Fruit fly (Drosophila melanogaster): Measurements from ENCODE around the gene CG4896.

The CG4896 gene

DNA sequence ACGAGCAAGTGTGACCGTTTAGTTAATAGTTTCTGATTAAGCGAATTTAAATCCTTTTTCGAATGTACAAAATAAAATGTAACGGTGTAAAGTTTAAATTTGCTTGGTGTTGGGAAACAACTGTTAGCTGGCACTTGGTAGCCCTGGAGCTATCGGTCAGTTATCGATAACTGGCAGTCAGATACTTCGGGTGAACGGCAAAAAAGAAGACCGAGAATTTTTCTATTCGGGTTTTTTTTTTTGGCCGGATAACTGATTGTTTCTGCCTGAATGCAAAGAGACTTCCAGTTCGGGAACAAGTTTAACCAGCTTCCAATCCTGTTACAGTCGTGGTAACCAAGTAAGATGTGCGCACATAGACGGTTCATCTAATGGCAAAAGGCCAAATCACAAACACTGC is at the start of gene CG4896:
CG4896 (plus strand) TSS at position 169 of the 400 bp plus-strand sequence.
- TF ChIP-seq CG17801 (GFP tag; optimal IDR thresholded peaks at IDR 0.05; ENCODE audit: partially characterized antibody) = peak; percentile 2

DNA sequence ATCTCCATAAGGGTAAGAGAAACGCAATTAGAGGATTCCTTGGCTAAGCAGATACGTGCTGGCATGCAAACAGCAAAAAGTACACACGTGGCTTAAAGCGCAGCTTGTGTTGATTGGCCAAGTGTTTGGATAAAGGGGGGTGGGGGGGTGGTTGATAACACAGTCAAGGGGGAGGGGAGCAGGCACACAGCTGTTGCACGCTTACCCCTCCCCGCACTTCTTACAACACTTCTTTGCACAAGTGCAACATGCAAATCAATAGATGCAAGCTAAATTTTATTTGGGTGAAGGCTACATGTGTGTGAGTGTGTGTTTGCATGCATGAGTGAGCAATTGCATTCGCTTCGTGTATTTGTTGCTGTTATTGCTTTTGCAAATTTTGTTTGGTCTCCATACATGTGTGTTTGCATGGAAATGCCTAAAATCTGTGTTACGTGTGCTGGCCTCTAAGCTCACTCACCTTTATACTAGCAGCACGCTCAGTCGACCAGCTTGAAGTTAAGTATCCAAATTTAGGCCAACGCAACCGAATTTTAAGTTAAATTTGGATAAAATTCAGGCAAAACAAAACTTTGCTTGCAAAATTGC is 49.1 kb upstream of the CG4896 start:
- no peak for TF ChIP-seq CG17801 (GFP tag; optimal IDR thresholded peaks at IDR 0.05; ENCODE audit: partially characterized antibody)

DNA sequence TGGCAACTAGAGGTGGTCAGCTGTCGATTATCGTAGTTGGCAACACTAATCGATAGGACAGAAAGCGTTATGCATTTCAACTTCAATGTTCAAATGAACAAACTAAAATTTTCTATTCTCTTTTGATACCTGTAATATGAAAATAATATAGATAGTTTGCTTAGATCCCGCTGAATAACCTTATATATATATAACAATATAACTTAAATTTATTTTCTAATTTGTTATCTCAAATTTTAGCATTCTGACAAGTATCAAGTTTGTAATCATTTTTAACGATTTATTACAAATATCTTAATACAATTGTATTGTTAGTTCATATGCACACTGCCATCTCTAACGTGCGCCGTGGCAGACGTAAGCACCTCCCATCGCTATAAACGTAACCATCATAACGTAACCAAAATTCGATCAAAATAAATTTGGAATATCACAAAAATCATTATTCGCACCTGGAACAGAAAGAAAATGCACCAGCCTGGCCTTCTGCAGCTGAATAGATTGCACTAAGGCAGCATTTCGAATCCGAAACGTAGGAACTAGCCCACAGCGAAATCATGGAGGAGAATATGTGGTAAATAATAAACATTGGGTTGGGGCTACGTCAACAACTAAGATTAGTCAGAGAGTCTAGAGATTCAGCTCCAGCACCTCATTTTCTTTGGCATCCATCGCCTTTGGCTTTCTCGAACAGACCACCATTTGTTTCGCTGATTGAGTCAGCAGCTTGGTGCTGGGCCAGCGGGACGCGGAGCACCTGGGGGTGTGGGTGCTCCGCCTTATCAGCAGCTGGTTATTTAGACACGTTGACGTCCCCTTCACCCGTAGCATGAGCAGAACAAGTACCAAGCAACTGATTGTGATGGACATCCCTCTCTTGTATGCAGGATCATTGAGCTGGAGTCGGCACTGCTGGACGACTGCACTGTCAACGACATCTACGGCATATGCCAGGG is 48.3 kb upstream of the CG4896 start, which contains the start of the genes Pino and TBC1D23:
Pino (minus strand) TSS at position 22 of the 956 bp plus-strand sequence.
TBC1D23 (plus strand) TSS at position 385 of the 956 bp plus-strand sequence.
- TF ChIP-seq CG17801 (GFP tag; optimal IDR thresholded peaks at IDR 0.05; ENCODE audit: partially characterized antibody) = peak; percentile 67

DNA sequence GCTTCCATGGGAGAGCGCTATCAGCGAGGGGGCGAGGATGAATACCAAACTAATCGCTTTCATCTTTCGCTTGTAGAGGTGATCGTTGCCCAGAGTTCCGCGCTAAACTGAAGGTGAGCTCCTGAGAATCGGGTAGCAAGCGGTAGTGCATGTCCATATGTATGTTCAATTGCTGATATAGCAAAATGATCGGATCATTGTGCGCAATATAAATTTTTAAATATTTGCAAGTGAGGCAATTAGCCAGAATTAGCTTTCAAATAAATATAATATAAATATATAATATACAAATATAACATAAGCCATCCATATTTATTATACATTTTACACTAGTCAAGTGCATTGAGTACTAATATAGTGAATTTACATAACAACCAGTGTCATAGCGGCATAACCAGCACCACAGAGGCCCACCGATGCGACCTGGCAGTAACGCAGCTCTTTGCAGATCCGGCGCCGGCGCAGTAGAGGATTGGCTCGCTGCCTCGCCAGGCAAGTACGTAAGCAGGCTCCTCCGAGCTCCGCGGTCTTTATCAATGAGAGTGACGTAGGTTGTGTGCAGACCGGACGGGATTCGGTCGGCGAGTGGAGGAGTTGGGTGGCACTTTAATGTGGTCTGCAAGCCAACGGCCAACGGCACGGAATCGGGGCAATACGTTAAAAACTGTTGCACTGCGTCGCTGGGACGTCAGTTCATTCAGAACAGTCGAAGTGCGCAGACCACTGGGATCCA is 43.3 kb upstream of the CG4896 start, which contains the start of the genes Iris and CG4577:
Iris (minus strand) TSS at position 88 of the 733 bp plus-strand sequence.
CG4577 (plus strand) TSS at position 683 of the 733 bp plus-strand sequence.
- TF ChIP-seq CG17801 (GFP tag; optimal IDR thresholded peaks at IDR 0.05; ENCODE audit: partially characterized antibody) = no peak

DNA sequence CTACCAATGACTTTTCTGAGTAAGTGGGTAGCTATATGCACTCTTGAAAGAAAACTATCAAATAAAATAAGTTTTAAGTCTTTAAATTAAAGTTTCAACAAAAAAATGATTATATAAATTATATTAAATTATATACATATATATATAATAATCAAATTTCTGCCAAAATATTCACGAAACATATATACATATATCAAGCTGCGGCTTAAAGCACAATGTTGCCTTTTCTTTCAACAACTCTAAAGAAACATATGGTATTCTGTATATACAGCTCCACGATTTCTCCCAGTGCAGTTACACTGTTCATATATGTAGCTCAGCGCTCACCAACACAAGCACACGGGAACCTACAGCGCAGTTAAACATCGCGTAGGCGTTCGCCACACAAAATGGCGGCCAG is 42.0 kb upstream of the CG4896 start:
- no peak for TF ChIP-seq CG17801 (GFP tag; optimal IDR thresholded peaks at IDR 0.05; ENCODE audit: partially characterized antibody)

DNA sequence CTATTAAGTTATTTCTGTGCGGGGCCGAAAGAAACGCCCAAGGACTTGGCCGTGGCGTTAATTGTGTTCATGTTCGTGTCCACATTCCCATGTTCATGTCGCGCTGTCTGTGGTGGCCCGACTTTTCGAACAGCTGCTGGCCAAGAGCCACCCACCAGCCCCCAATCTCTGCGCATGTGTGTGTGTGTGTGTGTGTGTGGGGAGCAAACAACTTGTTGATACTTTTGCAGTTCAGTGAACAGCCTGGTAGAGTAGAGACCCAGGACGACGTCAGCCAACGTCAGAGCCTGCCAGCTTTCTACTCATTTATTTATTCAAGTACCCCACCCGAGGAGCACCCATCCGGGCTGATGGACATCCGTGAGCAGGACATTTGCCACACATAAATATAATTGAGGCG is 40.5 kb upstream of the CG4896 start:
- TF ChIP-seq CG17801 (GFP tag; optimal IDR thresholded peaks at IDR 0.05; ENCODE audit: partially characterized antibody) = no peak

DNA sequence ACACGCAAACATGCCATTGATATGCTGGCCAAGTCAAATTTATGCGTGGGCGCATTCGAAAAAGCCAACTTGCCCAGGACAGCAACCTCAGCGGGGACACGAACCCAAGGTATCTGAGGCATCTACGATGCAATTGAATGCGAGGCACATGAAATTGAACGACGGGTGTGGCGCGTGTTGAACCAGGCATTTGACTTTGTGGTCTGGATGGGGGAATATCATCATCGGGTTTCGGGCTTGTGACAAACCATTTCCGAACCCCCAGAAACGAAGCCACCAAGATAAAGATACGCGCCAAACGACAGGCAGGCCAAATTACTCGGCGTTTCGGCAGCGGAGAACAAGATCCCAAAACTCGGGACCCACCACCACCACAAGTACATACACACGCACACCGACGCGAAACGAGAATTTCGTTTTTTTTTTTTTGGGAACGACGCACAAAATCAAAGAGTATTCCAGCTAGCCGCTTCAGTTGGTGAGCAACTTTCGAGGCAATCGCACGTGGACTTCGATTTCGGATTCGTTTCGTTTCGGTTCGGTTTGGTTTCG is 34.7 kb upstream of the CG4896 start, which contains the start of gene MFS3:
MFS3 (plus strand) TSS at position 472 of the 552 bp plus-strand sequence.
- TF ChIP-seq CG17801 (GFP tag; optimal IDR thresholded peaks at IDR 0.05; ENCODE audit: partially characterized antibody) = no peak

DNA sequence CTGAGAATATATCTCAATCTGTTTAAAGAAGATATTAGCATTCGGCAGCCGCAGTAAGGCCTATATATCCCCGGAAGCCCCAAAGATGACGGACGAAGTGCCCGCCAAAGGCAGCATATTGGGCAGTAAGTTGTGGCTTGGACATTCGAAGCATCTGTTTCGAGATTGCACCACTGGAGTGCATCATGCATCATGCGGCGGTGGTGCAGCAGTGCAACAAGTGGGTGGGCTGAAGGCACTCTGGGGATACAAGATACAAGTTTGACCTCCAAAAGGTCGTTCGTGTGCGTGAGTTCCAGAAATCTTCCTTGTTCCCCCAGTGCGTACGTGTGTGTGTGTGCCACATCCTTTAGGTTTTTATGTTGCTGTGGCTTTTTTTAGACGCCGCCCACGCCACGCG is 34.2 kb upstream of the CG4896 start:
- no peak for TF ChIP-seq CG17801 (GFP tag; optimal IDR thresholded peaks at IDR 0.05; ENCODE audit: partially characterized antibody)

DNA sequence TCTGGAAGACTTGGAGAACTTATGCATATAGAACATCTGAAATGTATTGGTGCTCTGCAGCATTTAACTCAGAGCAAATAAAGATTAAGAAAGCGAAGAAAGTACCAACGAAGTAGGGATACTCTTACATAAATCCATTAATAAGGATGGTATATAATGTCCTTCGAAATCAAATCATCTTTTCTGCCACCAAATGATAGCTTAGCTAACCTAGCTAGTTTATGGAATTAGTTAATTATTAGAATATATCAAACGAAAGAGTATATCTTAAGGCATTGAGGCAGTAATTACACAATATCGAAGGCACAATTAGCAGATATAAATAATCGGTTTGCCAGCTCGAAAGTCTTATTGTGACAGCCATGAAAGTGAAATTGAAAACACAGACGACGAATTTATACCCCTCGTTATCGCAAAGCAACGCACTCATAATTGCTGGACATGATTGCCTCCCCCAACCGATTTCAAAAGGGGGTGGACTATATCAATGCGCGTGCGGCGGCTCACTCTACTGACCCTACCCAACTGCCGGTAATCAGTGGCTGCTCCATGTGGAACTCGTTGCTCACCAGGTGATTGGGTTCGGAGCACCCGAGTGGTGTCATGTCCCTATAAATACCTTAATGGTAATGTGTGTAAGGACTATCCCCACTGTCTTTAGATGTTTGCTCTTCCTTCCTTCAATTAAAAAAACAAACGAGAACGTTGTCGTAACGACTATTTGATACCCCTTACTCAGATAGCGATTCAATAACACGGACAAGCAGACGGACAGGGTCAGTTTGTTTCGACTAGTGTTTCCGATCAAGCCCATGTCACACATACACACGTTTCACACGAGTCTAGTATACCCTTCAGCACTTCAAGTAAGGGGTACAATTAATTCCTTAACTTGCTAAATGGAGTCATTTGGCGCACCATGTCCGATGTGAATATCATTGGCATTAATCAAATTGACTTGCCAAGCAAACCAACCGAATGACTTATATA is 32.8 kb upstream of the CG4896 start:
- no peak for TF ChIP-seq CG17801 (GFP tag; optimal IDR thresholded peaks at IDR 0.05; ENCODE audit: partially characterized antibody)

DNA sequence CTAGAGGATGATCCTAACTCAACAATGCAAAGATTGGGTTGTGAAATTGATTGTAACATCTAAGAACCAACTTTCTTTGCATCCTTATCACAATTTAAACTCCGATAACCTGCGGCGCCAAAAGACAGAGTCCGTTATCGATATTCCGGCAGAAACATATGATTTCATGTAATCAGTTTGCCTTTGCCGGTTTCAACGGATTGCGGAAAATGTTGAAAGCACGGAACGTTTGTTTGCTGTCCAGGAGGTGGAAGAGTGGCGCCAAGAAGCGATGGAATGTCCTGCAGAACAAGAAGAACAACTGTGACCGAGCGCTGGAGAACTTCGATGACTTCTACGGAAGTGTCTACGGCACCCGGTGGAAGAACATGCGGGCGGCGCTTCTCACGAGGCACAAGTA is 29.8 kb upstream of the CG4896 start:
- no peak for TF ChIP-seq CG17801 (GFP tag; optimal IDR thresholded peaks at IDR 0.05; ENCODE audit: partially characterized antibody)

DNA sequence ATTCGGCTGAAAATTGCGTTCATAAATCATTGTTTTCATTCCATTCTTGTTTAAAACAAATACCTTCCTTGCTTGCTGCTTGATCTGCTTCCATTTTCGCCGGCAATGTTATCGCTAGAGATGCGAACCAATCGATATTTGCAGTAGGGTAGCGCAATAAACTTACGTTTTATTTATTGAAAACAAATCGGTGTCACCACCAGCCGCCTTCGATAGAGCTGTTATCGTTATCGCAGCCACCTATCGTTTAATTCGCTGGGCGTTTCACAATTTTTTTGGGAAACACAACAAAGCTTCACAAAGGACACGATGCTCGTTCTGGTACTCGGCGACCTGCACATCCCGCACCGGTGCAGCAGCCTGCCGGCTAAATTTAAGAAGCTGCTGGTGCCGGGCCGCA is 26.9 kb upstream of the CG4896 start, which contains the start of the genes Tfb4 and Vps29:
Tfb4 (minus strand) TSS at position 124 of the 400 bp plus-strand sequence.
Vps29 (plus strand) TSS at position 213 of the 400 bp plus-strand sequence.
- peak; percentile 62 for TF ChIP-seq CG17801 (GFP tag; optimal IDR thresholded peaks at IDR 0.05; ENCODE audit: partially characterized antibody)

DNA sequence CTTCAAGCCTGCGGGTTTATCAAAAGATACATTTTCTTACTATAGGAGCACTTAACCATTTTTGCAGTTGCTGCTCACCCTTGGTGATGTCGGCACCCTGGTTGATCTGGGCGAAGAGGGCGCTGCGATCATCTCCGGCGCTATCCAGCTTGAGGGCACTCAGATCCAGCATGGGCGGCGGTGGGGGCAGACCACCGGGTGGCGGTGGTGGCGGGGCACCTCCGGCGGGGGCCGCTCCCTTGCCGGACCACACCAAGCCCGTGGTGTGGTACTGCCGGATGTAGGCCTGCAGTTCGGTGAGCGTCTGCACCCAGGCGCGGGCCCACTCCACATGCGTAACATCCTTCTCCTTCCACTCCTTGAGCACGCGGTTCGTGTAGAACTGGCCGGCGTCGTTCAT is 24.8 kb upstream of the CG4896 start:
- no peak for TF ChIP-seq CG17801 (GFP tag; optimal IDR thresholded peaks at IDR 0.05; ENCODE audit: partially characterized antibody)

DNA sequence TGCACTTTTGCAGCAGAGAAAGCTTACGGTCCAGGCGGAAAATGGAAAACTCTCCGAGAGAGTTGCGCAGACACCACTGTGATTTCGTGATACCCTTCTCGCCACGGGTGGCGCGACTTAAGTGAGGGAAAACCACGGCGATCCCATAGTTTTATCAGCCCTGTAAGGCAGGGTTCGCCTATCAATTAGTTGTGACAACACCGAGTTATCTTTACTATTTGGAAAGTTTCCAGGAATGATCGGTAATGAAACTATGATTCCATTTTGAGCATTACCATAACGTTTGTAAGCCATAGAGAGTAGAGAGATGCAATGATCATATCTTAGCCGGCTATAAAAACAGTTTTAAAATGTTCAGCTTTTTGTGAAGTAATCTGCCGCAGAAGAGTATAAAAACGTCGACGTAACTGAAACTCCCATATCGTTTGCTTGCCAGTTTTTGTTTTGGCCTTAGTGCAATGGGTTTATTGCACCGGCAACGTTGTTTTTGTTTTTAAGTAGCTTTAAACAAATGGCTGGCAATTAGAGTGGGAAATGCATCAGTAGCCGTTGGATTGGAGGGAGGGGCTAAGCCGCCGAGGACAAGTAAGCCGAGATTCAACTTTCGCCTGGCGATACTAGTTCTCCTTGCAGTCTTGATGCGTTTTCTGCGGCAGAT is 20.8 kb upstream of the CG4896 start:
- no peak for TF ChIP-seq CG17801 (GFP tag; optimal IDR thresholded peaks at IDR 0.05; ENCODE audit: partially characterized antibody)

Data from ovary, adult (tissue).